Worm (Caenorhabditis elegans): ENCODE results near the gene C44H4.6.

C44H4.6 gene

ce11 chrX:14599245-14599644 is at the start of gene C44H4.6:
TSS of gene C44H4.6 (minus strand) at chrX:14599345.
- TF ChIP-seq dao-5 (tag; optimal IDR thresholded peaks at IDR 0.05) (no peak), him-1 (tag; optimal IDR thresholded peaks at IDR 0.05) (no peak), W03F9.2 (tag; optimal IDR thresholded peaks at IDR 0.05) (no peak)

DNA sequence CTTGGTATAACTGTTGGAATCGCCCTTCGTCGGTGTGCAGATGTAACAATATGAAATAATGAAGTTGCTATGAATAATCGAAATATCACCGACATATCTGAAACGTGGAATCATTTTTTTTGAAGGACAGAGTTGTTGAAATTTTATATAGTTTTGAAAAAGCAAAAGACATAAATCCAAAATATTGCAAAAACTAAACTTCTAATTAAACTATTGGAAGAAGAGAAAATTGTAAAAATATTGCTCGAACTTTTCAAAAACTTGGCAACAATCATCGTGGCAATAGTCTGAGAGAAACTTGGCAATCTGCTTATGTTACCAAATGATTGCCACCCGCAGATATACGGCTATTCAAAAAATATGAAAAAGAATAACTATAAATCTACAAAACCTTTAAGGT is 46.2 kb upstream of the C44H4.6 start, which contains the start of gene F54E4.4:
Gene F54E4.4, minus strand, starts transcription at position 101 of the 400 bp plus-strand sequence.
- no peak for TF ChIP-seq dao-5 (tag; optimal IDR thresholded peaks at IDR 0.05)
- TF ChIP-seq him-1 (tag; optimal IDR thresholded peaks at IDR 0.05): no peak
- TF ChIP-seq W03F9.2 (tag; optimal IDR thresholded peaks at IDR 0.05): no peak

- TF ChIP-seq him-1 (tag; optimal IDR thresholded peaks at IDR 0.05): peak; percentile 78
- TF ChIP-seq dao-5 (tag; optimal IDR thresholded peaks at IDR 0.05): no peak
Measured at ce11 chrX:14639941-14640340, 40.8 kb upstream of the C44H4.6 start.

DNA sequence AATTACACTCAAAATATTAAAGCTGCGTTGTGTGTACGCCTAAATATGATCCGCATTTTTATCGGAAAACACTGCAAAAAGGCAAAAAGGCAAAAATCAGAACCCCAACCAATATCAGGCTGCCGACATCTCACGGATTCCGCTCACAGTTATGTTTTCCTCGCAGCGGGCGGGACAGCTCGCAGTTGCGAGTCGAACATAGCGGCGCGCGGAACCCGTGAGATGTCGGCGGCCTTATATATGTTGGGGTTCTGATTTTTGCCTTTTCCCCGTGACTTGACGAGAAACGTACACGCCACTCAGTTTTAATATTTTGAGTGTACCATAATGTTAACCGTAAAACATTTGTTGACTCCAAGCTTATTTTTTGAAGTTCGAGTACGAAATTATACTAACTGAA is 38.3 kb upstream of the C44H4.6 start:
- TF ChIP-seq him-1 (tag; optimal IDR thresholded peaks at IDR 0.05): no peak
- no peak for TF ChIP-seq dao-5 (tag; optimal IDR thresholded peaks at IDR 0.05)
- no peak for TF ChIP-seq W03F9.2 (tag; optimal IDR thresholded peaks at IDR 0.05)

DNA sequence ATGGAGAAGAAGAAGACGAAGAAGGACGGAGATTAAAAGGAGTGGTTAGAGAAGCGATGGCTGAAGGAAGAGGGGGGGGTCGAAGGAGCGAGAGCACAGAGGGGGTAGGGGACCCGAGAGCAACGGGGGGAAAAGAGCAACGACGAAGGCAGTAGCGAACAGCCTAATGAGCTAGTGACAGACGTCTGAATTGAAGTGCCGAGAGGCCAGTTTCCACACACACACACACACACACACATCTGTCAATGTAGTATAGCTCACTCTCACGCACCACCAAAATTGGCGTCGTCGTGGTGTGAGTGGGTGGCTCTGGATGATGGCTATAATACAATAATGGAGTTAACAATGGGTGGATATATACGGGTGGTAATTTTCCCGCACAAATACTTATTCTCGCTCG is 37.6 kb upstream of the C44H4.6 start:
- TF ChIP-seq him-1 (tag; optimal IDR thresholded peaks at IDR 0.05) (peak; percentile 83), W03F9.2 (tag; optimal IDR thresholded peaks at IDR 0.05) (no peak)

- no peak for TF ChIP-seq W03F9.2 (tag; optimal IDR thresholded peaks at IDR 0.05)
- TF ChIP-seq him-1 (tag; optimal IDR thresholded peaks at IDR 0.05): no peak
- TF ChIP-seq dao-5 (tag; optimal IDR thresholded peaks at IDR 0.05): no peak
Measured at ce11 chrX:14636157-14636556, 37.0 kb upstream of the C44H4.6 start, which contains the start of gene F54E4.3. TSS of gene F54E4.3 (minus strand) at chrX:14636421.

- TF ChIP-seq him-1 (tag; optimal IDR thresholded peaks at IDR 0.05) (peak; percentile 5), dao-5 (tag; optimal IDR thresholded peaks at IDR 0.05) (no peak), W03F9.2 (tag; optimal IDR thresholded peaks at IDR 0.05) (no peak)
Measured at ce11 chrX:14633679-14634078, 34.5 kb upstream of the C44H4.6 start.

- TF ChIP-seq W03F9.2 (tag; optimal IDR thresholded peaks at IDR 0.05) (no peak), dao-5 (tag; optimal IDR thresholded peaks at IDR 0.05) (no peak), him-1 (tag; optimal IDR thresholded peaks at IDR 0.05) (no peak)
Measured at ce11 chrX:14628816-14629215, 29.7 kb upstream of the C44H4.6 start, which contains the start of gene F54E4.2. TSS of gene F54E4.2 (minus strand) at chrX:14628916.

DNA sequence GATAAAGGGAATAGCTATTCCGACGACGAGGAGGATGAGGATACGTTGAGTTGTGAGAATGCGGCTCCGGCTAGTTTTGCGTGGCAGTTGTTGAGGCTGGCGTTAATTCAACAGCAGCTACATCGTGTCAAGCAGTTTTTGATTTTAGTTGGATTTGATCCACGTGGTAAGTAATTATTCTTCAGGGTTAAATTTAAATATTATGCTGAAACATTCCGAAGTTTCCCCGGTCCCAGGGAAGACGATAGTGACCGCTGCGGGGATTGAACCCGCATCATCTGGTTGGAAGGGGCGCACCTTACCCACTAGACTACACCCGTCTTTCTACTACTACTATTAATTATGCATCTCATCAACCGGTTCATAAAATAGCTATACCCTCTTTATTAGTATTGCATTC is 22.1 kb upstream of the C44H4.6 start:
- TF ChIP-seq dao-5 (tag; optimal IDR thresholded peaks at IDR 0.05) (no peak), W03F9.2 (tag; optimal IDR thresholded peaks at IDR 0.05) (no peak), him-1 (tag; optimal IDR thresholded peaks at IDR 0.05) (no peak)

DNA sequence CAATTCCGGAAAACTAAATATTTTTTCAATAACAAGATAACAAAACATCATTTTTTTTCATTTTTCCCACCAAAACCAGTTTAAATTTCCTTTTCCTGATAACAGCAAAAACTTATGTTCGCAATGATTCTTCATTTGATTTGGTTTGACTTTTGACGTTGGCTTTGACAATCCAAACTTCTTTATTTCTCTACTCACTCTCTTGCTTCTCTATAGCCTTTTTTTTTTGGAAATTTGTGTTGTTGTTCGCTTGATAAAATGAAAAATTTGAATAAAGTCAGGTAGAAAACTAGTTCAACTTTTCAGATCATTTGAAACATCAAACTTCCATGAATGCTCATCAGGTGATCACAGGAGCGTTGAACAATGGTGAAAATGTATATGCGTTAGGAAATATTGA is 11.9 kb upstream of the C44H4.6 start, which contains the start of gene rbc-1:
Gene rbc-1, plus strand, starts transcription at position 301 of the 400 bp plus-strand sequence.
- TF ChIP-seq W03F9.2 (tag; optimal IDR thresholded peaks at IDR 0.05) (no peak), him-1 (tag; optimal IDR thresholded peaks at IDR 0.05) (no peak), dao-5 (tag; optimal IDR thresholded peaks at IDR 0.05) (no peak)

DNA sequence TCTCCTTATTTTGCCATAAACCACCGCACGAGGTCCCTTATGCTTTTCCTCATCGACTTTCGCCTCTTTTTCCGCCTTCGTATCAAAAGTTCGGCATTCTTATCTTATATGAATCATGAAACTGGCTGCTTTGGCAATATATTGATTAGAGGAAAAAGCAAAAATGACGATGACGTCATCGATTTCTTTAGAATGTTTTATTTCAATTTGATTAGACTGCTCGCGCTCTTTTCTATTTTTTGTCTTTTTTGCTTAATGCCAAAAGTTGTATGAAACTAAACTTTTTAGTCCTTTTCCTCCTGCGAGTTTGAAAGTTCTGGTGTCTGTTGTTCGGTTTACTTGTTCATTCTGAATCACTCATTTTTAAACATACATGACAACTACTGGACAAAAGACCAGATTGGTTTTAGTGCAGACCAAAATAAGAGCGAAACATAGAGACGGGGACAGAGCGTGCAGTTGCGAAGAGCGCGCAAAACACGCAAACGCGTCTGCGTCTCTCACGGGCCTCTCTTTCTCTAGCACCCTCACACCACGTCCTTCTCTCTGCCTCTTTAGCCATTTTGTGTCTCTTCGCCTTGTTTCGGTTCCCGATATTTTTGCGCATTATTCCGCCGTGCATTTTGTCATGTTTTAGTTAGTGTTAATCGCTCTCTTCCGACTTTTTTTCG is 11.1 kb upstream of the C44H4.6 start:
- TF ChIP-seq him-1 (tag; optimal IDR thresholded peaks at IDR 0.05) (no peak), W03F9.2 (tag; optimal IDR thresholded peaks at IDR 0.05) (no peak), dao-5 (tag; optimal IDR thresholded peaks at IDR 0.05) (no peak)

ce11 chrX:14607770-14608169 is 8.6 kb upstream of the C44H4.6 start:
- no peak for TF ChIP-seq him-1 (tag; optimal IDR thresholded peaks at IDR 0.05)

- peak; percentile 23 for TF ChIP-seq him-1 (tag; optimal IDR thresholded peaks at IDR 0.05)
- no peak for TF ChIP-seq W03F9.2 (tag; optimal IDR thresholded peaks at IDR 0.05)
Measured at ce11 chrX:14602676-14603075, 3.5 kb upstream of the C44H4.6 start, which contains the start of gene eor-2. TSS of gene eor-2 (plus strand) at chrX:14603017.

DNA sequence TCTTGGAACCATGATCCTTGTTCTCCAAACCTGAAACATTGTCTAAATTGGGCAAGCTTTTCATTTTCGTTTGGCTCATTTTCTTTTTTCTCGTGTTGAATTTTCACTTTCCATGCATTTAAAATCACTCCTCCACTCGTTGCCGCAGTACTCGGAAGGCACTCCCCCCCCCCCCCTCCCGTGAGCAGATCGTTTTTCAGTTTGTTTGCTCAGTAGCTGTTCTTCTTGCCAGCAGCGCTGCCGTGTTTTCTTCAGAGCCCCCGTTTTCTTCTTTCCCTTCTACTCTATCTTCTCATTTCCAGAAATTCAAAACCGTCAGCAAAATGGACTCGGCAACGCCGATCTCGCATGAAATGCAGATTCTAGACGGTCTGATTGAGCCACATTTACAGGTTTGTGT is 4.3 kb downstream of the C44H4.6 start, which contains the start of gene C44H4.8:
Gene C44H4.8, plus strand, starts transcription at position 301 of the 400 bp plus-strand sequence.
- TF ChIP-seq dao-5 (tag; optimal IDR thresholded peaks at IDR 0.05) (no peak), him-1 (tag; optimal IDR thresholded peaks at IDR 0.05) (no peak), W03F9.2 (tag; optimal IDR thresholded peaks at IDR 0.05) (no peak)

ce11 chrX:14593206-14593605 is 5.9 kb downstream of the C44H4.6 start:
- no peak for TF ChIP-seq him-1 (tag; optimal IDR thresholded peaks at IDR 0.05)
- TF ChIP-seq W03F9.2 (tag; optimal IDR thresholded peaks at IDR 0.05): no peak
- TF ChIP-seq dao-5 (tag; optimal IDR thresholded peaks at IDR 0.05): no peak

Data from whole organism, L4/young adult.